Fruit fly (Drosophila melanogaster) whole organism, wandering third instar larva: ENCODE results near the gene TwdlK.

Experiments used
- Jra ChIP-seq: sonication (Bioruptor generic); optimal IDR thresholded peaks from 2 replicates; lab custom pipeline; 2016; ENCODE audit warnings: missing biosample characterization, missing genetic modification characterization
- sv ChIP-seq: fragments of 200-800 bp; sonication (Bioruptor generic); optimal IDR thresholded peaks from 3 replicates; lab custom pipeline; 2016; ENCODE audit warnings: missing biosample characterization, missing genetic modification characterization

dm6 chr3R:26655416-26655945 is 27.0 kb upstream of the TwdlK start:
- TF ChIP-seq Jra (GFP tag; lab: Kevin White, UChicago) (no peak), sv (GFP tag; lab: Kevin White, UChicago) (no peak)
